Worm (Caenorhabditis elegans): ENCODE measurements around the gene C08E8.1.

The C08E8.1 gene

ce11 chrV:18355742-18356141, 6.6 kb downstream of the C08E8.1 start, which contains the start of gene C08E8.2:
C08E8.2 (minus strand) TSS chrV:18355842.
- no peak for TF ChIP-seq unc-62 (GFP tag; optimal IDR thresholded peaks at IDR 0.05)

- TF ChIP-seq unc-62 (GFP tag; optimal IDR thresholded peaks at IDR 0.05), result no peak
These were observed 8.0 kb downstream of the C08E8.1 start for ce11 chrV:18354299-18354698.

ce11 chrV:18350721-18351120, 11.6 kb downstream of the C08E8.1 start, which contains the start of gene C08E8.11:
C08E8.11 (plus strand) TSS chrV:18351021.
- no peak for TF ChIP-seq unc-62 (GFP tag; optimal IDR thresholded peaks at IDR 0.05)

- no peak for TF ChIP-seq unc-62 (GFP tag; optimal IDR thresholded peaks at IDR 0.05)
These were observed 12.3 kb downstream of the C08E8.1 start, which contains the start of gene C08E8.3 for ce11 chrV:18350046-18350445. C08E8.3 (plus strand) TSS chrV:18350129.

ce11 chrV:18346080-18346479, 16.2 kb downstream of the C08E8.1 start:
- no peak for TF ChIP-seq unc-62 (GFP tag; optimal IDR thresholded peaks at IDR 0.05)

DNA sequence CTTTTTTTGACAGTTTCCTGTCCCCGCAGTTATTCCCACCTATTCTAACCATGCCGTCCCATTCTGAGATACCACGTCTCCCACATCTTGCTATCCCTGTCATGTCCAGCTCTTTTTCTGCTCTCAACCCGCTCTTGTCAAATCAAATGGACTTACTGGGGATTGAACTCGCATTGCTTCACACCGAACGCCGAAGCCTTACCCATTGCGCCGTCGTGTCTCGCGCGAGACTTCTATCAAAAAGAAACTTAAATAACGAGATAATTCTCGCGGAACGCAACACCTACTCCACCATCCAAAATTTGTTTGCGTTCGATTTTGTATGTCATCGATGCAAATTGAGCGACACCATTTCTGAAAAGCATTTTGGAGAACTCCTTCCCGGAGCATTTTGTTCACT, 18.1 kb downstream of the C08E8.1 start:
- TF ChIP-seq unc-62 (GFP tag; optimal IDR thresholded peaks at IDR 0.05), result no peak

ce11 chrV:18339807-18340206, 22.5 kb downstream of the C08E8.1 start, which contains the start of gene C08E8.10:
C08E8.10 (minus strand) TSS chrV:18339907.
- TF ChIP-seq unc-62 (GFP tag; optimal IDR thresholded peaks at IDR 0.05), result no peak

DNA sequence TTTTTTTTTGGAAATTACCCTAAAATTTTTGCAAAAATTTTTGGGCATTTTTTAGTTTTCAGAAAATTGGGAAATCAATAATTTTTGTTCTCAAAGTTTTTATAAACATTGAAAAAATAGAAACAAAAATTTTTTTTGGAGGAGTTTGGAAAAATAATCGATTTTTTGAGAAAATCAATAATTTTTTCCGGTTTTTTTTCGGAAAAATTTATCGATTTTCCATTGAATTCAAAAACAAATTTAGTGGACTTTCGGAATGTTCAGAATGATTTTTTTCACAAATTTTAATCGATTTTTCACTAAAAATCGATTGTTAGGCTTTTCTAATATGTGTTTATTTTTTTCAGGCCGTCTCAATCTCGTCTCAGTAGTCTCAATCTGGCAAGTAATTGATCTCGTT, 24.7 kb downstream of the C08E8.1 start:
- TF ChIP-seq unc-62 (GFP tag; optimal IDR thresholded peaks at IDR 0.05), result no peak

- no peak for TF ChIP-seq unc-62 (GFP tag; optimal IDR thresholded peaks at IDR 0.05)
These were observed 31.2 kb downstream of the C08E8.1 start, which contains the start of gene B0462.4 for ce11 chrV:18331086-18331485. B0462.4 (minus strand) TSS chrV:18331186.

ce11 chrV:18324525-18324924, 37.8 kb downstream of the C08E8.1 start:
- TF ChIP-seq unc-62 (GFP tag; optimal IDR thresholded peaks at IDR 0.05), result no peak

ce11 chrV:18323231-18323630, 39.1 kb downstream of the C08E8.1 start, which contains the start of gene B0462.5:
B0462.5 (minus strand) TSS chrV:18323331.
- no peak for TF ChIP-seq unc-62 (GFP tag; optimal IDR thresholded peaks at IDR 0.05)

ce11 chrV:18318312-18318711, 44.0 kb downstream of the C08E8.1 start, which contains the start of gene fbxb-119:
fbxb-119 (plus strand) TSS chrV:18318612.
- no peak for TF ChIP-seq unc-62 (GFP tag; optimal IDR thresholded peaks at IDR 0.05)

Data from whole organism, dauer.